Fruit fly (Drosophila melanogaster) whole organism, embryonic: ENCODE data around the gene sud1.
A peak's percentile ranks its signal among the peaks of the same experiment; 100 is the strongest.

ENCODE experiments used
- Abd-B ChIP-seq: fragments of 200-800 bp; sonication (Bioruptor generic); optimal IDR thresholded peaks from 2 replicates; lab custom pipeline; 2018; ENCODE audit warnings: missing biosample characterization, mild to moderate bottlenecking, missing genetic modification characterization, moderate library complexity
- Asciz ChIP-seq: fragments of 200-800 bp; sonication (Bioruptor generic); optimal IDR thresholded peaks from 2 replicates; lab custom pipeline; 2017; ENCODE audit warnings: missing biosample characterization, mild to moderate bottlenecking, missing genetic modification characterization, missing genetic modification reagents
- CG12071 ChIP-seq: fragments of 200-800 bp; sonication (Bioruptor generic); optimal IDR thresholded peaks from 3 replicates; lab custom pipeline; 2018; ENCODE audit warnings: missing biosample characterization, mild to moderate bottlenecking, missing genetic modification characterization
- CG12391 ChIP-seq: fragments of 200-800 bp; sonication (Bioruptor generic); optimal IDR thresholded peaks from 3 replicates; lab custom pipeline; 2018; ENCODE audit warnings: missing biosample characterization, mild to moderate bottlenecking, missing genetic modification characterization, moderate library complexity
- CG12769 ChIP-seq: fragments of 200-800 bp; sonication (Bioruptor generic); optimal IDR thresholded peaks from 2 replicates; lab custom pipeline; 2019; ENCODE audit warnings: missing biosample characterization, mild to moderate bottlenecking, missing genetic modification characterization, moderate library complexity
- CG13775 ChIP-seq: fragments of 200-800 bp; sonication (Bioruptor generic); optimal IDR thresholded peaks from 3 replicates; lab custom pipeline; 2017; ENCODE audit warnings: missing biosample characterization, mild to moderate bottlenecking, missing genetic modification characterization
- CG14965 ChIP-seq: fragments of 200-800 bp; sonication (Bioruptor generic); optimal IDR thresholded peaks from 2 replicates; lab custom pipeline; 2016; ENCODE audit warnings: missing biosample characterization, missing genetic modification characterization, borderline replicate concordance
- CG15479 ChIP-seq: fragments of 200-800 bp; sonication (Bioruptor generic); optimal IDR thresholded peaks from 3 replicates; lab custom pipeline; 2019; ENCODE audit warnings: missing biosample characterization, mild to moderate bottlenecking, missing genetic modification characterization, moderate library complexity
- CG17328 ChIP-seq: fragments of 200-800 bp; sonication (Bioruptor generic); IDR thresholded peaks from 2 replicates; pipeline ENCODE4 v1.3.6; 2022; ENCODE audit warnings: missing biosample characterization, missing genetic modification characterization
- CG17361 ChIP-seq: fragments of 200-800 bp; sonication (Bioruptor generic); IDR thresholded peaks from 3 replicates; pipeline ENCODE4 v1.3.6; 2022; ENCODE audit warnings: missing biosample characterization, missing genetic modification characterization
- CG1832 ChIP-seq: fragments of 200-800 bp; sonication (Bioruptor generic); optimal IDR thresholded peaks from 2 replicates; lab custom pipeline; 2017; ENCODE audit warnings: missing biosample characterization, mild to moderate bottlenecking, missing genetic modification characterization, inconsistent platforms
- CG30431 ChIP-seq: fragments of 200-800 bp; sonication (Bioruptor generic); optimal IDR thresholded peaks from 2 replicates; lab custom pipeline; 2017; ENCODE audit warnings: missing biosample characterization, missing genetic modification characterization
- CG32532 ChIP-seq: fragments of 200-800 bp; sonication (Bioruptor generic); IDR thresholded peaks from 2 replicates; pipeline ENCODE4 v1.3.6; 2022; ENCODE audit warnings: missing biosample characterization, missing genetic modification characterization
- CG3995 ChIP-seq: fragments of 200-800 bp; sonication (Bioruptor generic); optimal IDR thresholded peaks from 3 replicates; lab custom pipeline; 2016; ENCODE audit warnings: missing biosample characterization, missing genetic modification characterization
- CG4854 ChIP-seq: fragments of 200-800 bp; sonication (Bioruptor generic); optimal IDR thresholded peaks from 2 replicates; lab custom pipeline; 2016; ENCODE audit warnings: missing biosample characterization, missing genetic modification characterization, inconsistent platforms
- CG6683 ChIP-seq: fragments of 200-800 bp; sonication (Bioruptor generic); optimal IDR thresholded peaks from 2 replicates; lab custom pipeline; 2017; ENCODE audit warnings: missing biosample characterization, mild to moderate bottlenecking, missing genetic modification characterization, missing genetic modification reagents
- CG6854 ChIP-seq: fragments of 200-800 bp; sonication (Bioruptor generic); optimal IDR thresholded peaks from 3 replicates; lab custom pipeline; 2017; ENCODE audit warnings: missing biosample characterization, mild to moderate bottlenecking, missing genetic modification characterization
- D19B ChIP-seq: fragments of 200-800 bp; sonication (Bioruptor generic); optimal IDR thresholded peaks from 2 replicates; lab custom pipeline; 2017; ENCODE audit warnings: missing biosample characterization, mild to moderate bottlenecking, missing genetic modification characterization
- Dad ChIP-seq: fragments of 200-800 bp; sonication (Bioruptor generic); optimal IDR thresholded peaks from 3 replicates; lab custom pipeline; 2016; ENCODE audit warnings: missing biosample characterization, missing genetic modification characterization
- Dip2 ChIP-seq: fragments of 200-800 bp; sonication (Bioruptor generic); IDR thresholded peaks from 2 replicates; pipeline ENCODE4 v1.3.6; 2022; ENCODE audit warnings: missing biosample characterization, missing genetic modification characterization
- Dip3 ChIP-seq: fragments of 200-800 bp; sonication (Bioruptor generic); optimal IDR thresholded peaks from 3 replicates; lab custom pipeline; 2016; ENCODE audit warnings: missing biosample characterization, missing genetic modification characterization
- Doc2 ChIP-seq: fragments of 200-800 bp; sonication (Bioruptor generic); IDR thresholded peaks from 2 replicates; pipeline ENCODE4 v1.3.6; 2022; ENCODE audit warnings: missing biosample characterization, missing genetic modification characterization
- Doc3 ChIP-seq: fragments of 200-800 bp; sonication (Bioruptor generic); IDR thresholded peaks from 3 replicates; pipeline ENCODE4 v1.3.6; 2022; ENCODE audit warnings: missing biosample characterization, missing genetic modification characterization; ENCODE audit not compliant: partially characterized antibody
- Gsc ChIP-seq: fragments of 200-800 bp; sonication (Bioruptor generic); IDR thresholded peaks from 2 replicates; pipeline ENCODE4 v1.3.6; 2022; ENCODE audit warnings: missing biosample characterization, missing genetic modification characterization
- HmgZ ChIP-seq: fragments of 200-800 bp; sonication (Bioruptor generic); optimal IDR thresholded peaks from 2 replicates; lab custom pipeline; 2018; ENCODE audit warnings: missing biosample characterization, mild to moderate bottlenecking, missing genetic modification characterization
- Hr51 ChIP-seq, 2 experiments: fragments of 200-800 bp; sonication (Bioruptor generic); optimal IDR thresholded peaks; 2 replicates in 1 of 2; 3 replicates in 1 of 2; lab custom pipeline; 2016 to 2018; ENCODE audit warnings: missing biosample characterization in 2 of 2, missing genetic modification characterization in 2 of 2, mild to moderate bottlenecking in 1 of 2, moderate library complexity in 1 of 2
- Lhr ChIP-seq: fragments of 200-800 bp; sonication (Bioruptor generic); optimal IDR thresholded peaks from 3 replicates; lab custom pipeline; 2017; ENCODE audit warnings: mild to moderate bottlenecking, missing biosample characterization, missing genetic modification reagents, missing genetic modification characterization
- Mes4 ChIP-seq: fragments of 200-800 bp; sonication (Bioruptor generic); optimal IDR thresholded peaks from 2 replicates; lab custom pipeline; 2016; ENCODE audit warnings: missing biosample characterization, missing genetic modification characterization
- Pdp1 ChIP-seq, 2 experiments: fragments of 200-800 bp; sonication (Bioruptor generic); optimal IDR thresholded peaks; 3 replicates each; lab custom pipeline; 2016; ENCODE audit warnings: missing biosample characterization in 2 of 2, missing genetic modification characterization in 2 of 2, mild to moderate bottlenecking in 1 of 2, moderate library complexity in 1 of 2
- Poxn ChIP-seq: fragments of 200-800 bp; sonication (Bioruptor generic); IDR thresholded peaks from 2 replicates; pipeline ENCODE4 v1.3.6; 2022; ENCODE audit warnings: missing biosample characterization, missing genetic modification characterization
- Stat92E ChIP-seq, 3 experiments: fragments of >200 bp in 2 of 3; fragments of 200-800 bp in 1 of 3; sonication (Bioruptor generic) in 1 of 3; optimal IDR thresholded peaks; 2 replicates each; lab custom pipeline; 2017 to 2019; ENCODE audit warnings: missing biosample characterization in 3 of 3, missing genetic modification characterization in 3 of 3, mild to moderate bottlenecking in 1 of 3, moderate library complexity in 1 of 3
- YL-1 ChIP-seq: fragments of 200-800 bp; sonication (Bioruptor generic); optimal IDR thresholded peaks from 3 replicates; lab custom pipeline; 2017; ENCODE audit warnings: missing biosample characterization, mild to moderate bottlenecking, missing genetic modification characterization
- al ChIP-seq: fragments of 200-800 bp; sonication (Bioruptor generic); IDR thresholded peaks from 2 replicates; pipeline ENCODE4 v1.3.6; 2022; ENCODE audit warnings: missing biosample characterization, missing genetic modification characterization
- ap ChIP-seq: fragments of 200-800 bp; sonication (Bioruptor generic); IDR thresholded peaks from 2 replicates; pipeline ENCODE4 v1.3.6; 2022; ENCODE audit warnings: missing biosample characterization, missing genetic modification characterization
- bigmax ChIP-seq: fragments of 200-800 bp; sonication (Bioruptor generic); optimal IDR thresholded peaks from 2 replicates; lab custom pipeline; 2018; ENCODE audit warnings: missing biosample characterization, mild to moderate bottlenecking, missing genetic modification characterization
- cg ChIP-seq: fragments of 200-800 bp; sonication (Bioruptor generic); optimal IDR thresholded peaks from 3 replicates; lab custom pipeline; 2019; ENCODE audit warnings: missing biosample characterization, mild to moderate bottlenecking, missing genetic modification characterization, moderate library complexity
- corto ChIP-seq: fragments of 200-800 bp; sonication (Bioruptor generic); optimal IDR thresholded peaks from 2 replicates; lab custom pipeline; 2016; ENCODE audit warnings: missing biosample characterization, mild to moderate bottlenecking, missing genetic modification characterization, moderate library complexity
- fd64A ChIP-seq: fragments of 200-800 bp; sonication (Bioruptor generic); optimal IDR thresholded peaks from 3 replicates; lab custom pipeline; 2018; ENCODE audit warnings: missing biosample characterization, mild to moderate bottlenecking, missing genetic modification characterization
- gcm2 ChIP-seq: fragments of 200-800 bp; sonication (Bioruptor generic); optimal IDR thresholded peaks from 2 replicates; lab custom pipeline; 2016; ENCODE audit warnings: missing biosample characterization, missing genetic modification characterization
- her ChIP-seq: fragments of 200-800 bp; sonication (Bioruptor generic); optimal IDR thresholded peaks from 2 replicates; lab custom pipeline; 2016; ENCODE audit warnings: missing biosample characterization, missing genetic modification characterization
- inv ChIP-seq: fragments of 200-800 bp; sonication (Bioruptor generic); IDR thresholded peaks from 2 replicates; pipeline ENCODE4 v1.3.6; 2022; ENCODE audit warnings: missing biosample characterization, missing genetic modification characterization; ENCODE audit not compliant: partially characterized antibody
- jigr1 ChIP-seq: fragments of 200-800 bp; sonication (Bioruptor generic); IDR thresholded peaks from 3 replicates; pipeline ENCODE4 v1.3.6; 2022; ENCODE audit warnings: missing biosample characterization, missing genetic modification characterization
- lola ChIP-seq, 3 experiments: fragments of >200 bp in 2 of 3; fragments of 200-800 bp in 1 of 3; sonication (Bioruptor generic) in 1 of 3; optimal IDR thresholded peaks; 2 replicates each; lab custom pipeline; 2017 to 2019; ENCODE audit warnings: missing biosample characterization in 3 of 3, missing genetic modification characterization in 3 of 3, mild to moderate bottlenecking in 1 of 3, moderate library complexity in 1 of 3
- phol ChIP-seq: fragments of 200-800 bp; sonication (Bioruptor generic); optimal IDR thresholded peaks from 3 replicates; lab custom pipeline; 2018; ENCODE audit warnings: missing biosample characterization, mild to moderate bottlenecking, missing genetic modification characterization, moderate library complexity
- stc ChIP-seq: fragments of 200-800 bp; sonication (Bioruptor generic); IDR thresholded peaks from 2 replicates; pipeline ENCODE4 v1.3.6; 2022; ENCODE audit warnings: missing biosample characterization, missing genetic modification characterization
- stwl ChIP-seq: fragments of 200-800 bp; sonication (Bioruptor generic); optimal IDR thresholded peaks from 3 replicates; lab custom pipeline; 2018; ENCODE audit warnings: missing biosample characterization, mild to moderate bottlenecking, missing genetic modification characterization, moderate library complexity
- trh ChIP-seq: fragments of 200-800 bp; sonication (Bioruptor generic); optimal IDR thresholded peaks from 2 replicates; lab custom pipeline; 2016; ENCODE audit warnings: missing biosample characterization, missing genetic modification characterization
- usp ChIP-seq: fragments of >200 bp; optimal IDR thresholded peaks from 2 replicates; lab custom pipeline; 2017; ENCODE audit warnings: missing biosample characterization, missing genetic modification characterization
- wdn ChIP-seq: fragments of 200-800 bp; sonication (Bioruptor generic); IDR thresholded peaks from 2 replicates; pipeline ENCODE4 v1.3.6; 2022; ENCODE audit warnings: missing biosample characterization, missing genetic modification characterization

sud1 gene

dm6 chr3R:24893320-24893955 lies 24.2 kb downstream of the sud1 start (continued):
- TF ChIP-seq phol (tag; lab: Kevin White, UChicago) (peak; percentile 92), inv (GFP tag; lab: Robert Waterston, UW) (no peak), corto (GFP tag; lab: Kevin White, UChicago) (peak; percentile 37), Dip2 (GFP tag; lab: Robert Waterston, UW) (no peak), CG12769 (tag; lab: Kevin White, UChicago) (no peak), CG15479 (GFP tag; lab: Kevin White, UChicago) (no peak), CG1832 (no peak), CG12391 (tag; lab: Kevin White, UChicago) (peak; percentile 87), Abd-B (GFP tag; lab: Kevin White, UChicago) (peak; percentile 83), usp (GFP tag; lab: Kevin White, UChicago) (no peak), gcm2 (GFP tag; lab: Kevin White, UChicago) (no peak), CG17328 (GFP tag; lab: Robert Waterston, UW) (peak; percentile 65), HmgZ (peak; percentile 11), bigmax (GFP tag; lab: Kevin White, UChicago) (no peak), her (no peak), Dad (no peak), Gsc (GFP tag; lab: Robert Waterston, UW) (no peak), D19B (peak; percentile 30), Lhr (GFP tag; lab: Kevin White, UChicago) (peak; percentile 32), CG6683 (GFP tag; lab: Kevin White, UChicago) (no peak), CG3995 (GFP tag; lab: Kevin White, UChicago) (no peak), Stat92E (GFP tag; optimal IDR thresholded peaks at IDR 0.05; lab: Kevin White, UChicago) (peak in 1 of 3 experiments; percentile 38), CG4854 (no peak), Pdp1 (GFP tag; optimal IDR thresholded peaks at IDR 0.05; lab: Kevin White, UChicago) (peak in 1 of 2 experiments; percentile 5), Doc3 (GFP tag; lab: Robert Waterston, UW) (no peak), jigr1 (0 out of 3 replicates have a peak, but pooled peaks have one; percentile 58), CG13775 (GFP tag; lab: Kevin White, UChicago) (peak; percentile 68), cg (no peak), CG30431 (peak; percentile 18), fd64A (GFP tag; lab: Kevin White, UChicago) (no peak), lola (GFP tag; optimal IDR thresholded peaks at IDR 0.05; lab: Kevin White, UChicago) (peak in 1 of 3 experiments; percentile 92), ap (GFP tag; lab: Robert Waterston, UW) (peak; percentile 60; the same call in 1 of the 2 replicates), Dip3 (no peak), CG6854 (peak; percentile 62), Mes4 (no peak), YL-1 (GFP tag; lab: Kevin White, UChicago) (no peak), Doc2 (GFP tag; lab: Robert Waterston, UW) (no peak), Hr51 (GFP tag; optimal IDR thresholded peaks at IDR 0.05; lab: Kevin White, UChicago) (peak in 1 of 2 experiments; percentile 86), Poxn (GFP tag; lab: Robert Waterston, UW) (no peak), al (GFP tag; lab: Robert Waterston, UW) (peak; percentile 51; the same call in 1 of the 2 replicates), CG17361 (peak; percentile 98), CG12071 (GFP tag; lab: Kevin White, UChicago) (no peak), wdn (GFP tag; lab: Robert Waterston, UW) (no peak), CG32532 (peak; percentile 62; the same call in 1 of the 2 replicates), Asciz (GFP tag; lab: Kevin White, UChicago) (peak; percentile 80), CG14965 (GFP tag; lab: Kevin White, UChicago) (no peak), stc (GFP tag; lab: Robert Waterston, UW) (no peak; the same call in 1 of the 2 replicates), trh (GFP tag; lab: Kevin White, UChicago) (no peak), stwl (tag; lab: Kevin White, UChicago) (no peak)
